ENCODE assay signal across 5 worm cellular contexts in genomic region chrIII:7659440-7659839, ce11.
TF ChIP-seq lines count a peak whose summit lies in the region.

No protein-coding gene starts in this region.

TF ChIP-seq in whole organism, L1 larva, 84 proteins besides CTCF, POLR2A, EP300 and RAD21 (continues in another document):
- TF ChIP-seq zag-1 (tag; optimal IDR thresholded peaks at IDR 0.05; lab: Kevin White, UChicago) (no peak), nhr-19 (GFP tag; conservative IDR thresholded peaks at IDR 0.05; lab: Robert Waterston, UW) (peak; percentile 25; the same call in 1 of the 2 replicates), lin-39 (tag; optimal IDR thresholded peaks at IDR 0.05; lab: Kevin White, UChicago) (no peak), aha-1 (tag; optimal IDR thresholded peaks at IDR 0.05; lab: Kevin White, UChicago) (no peak), lin-35 (GFP tag; optimal IDR thresholded peaks at IDR 0.05; lab: Kevin White, UChicago) (peak in 1 of 2 experiments; percentile 61), elt-3 (tag; optimal IDR thresholded peaks at IDR 0.05; lab: Kevin White, UChicago) (no peak), nhr-76 (tag; optimal IDR thresholded peaks at IDR 0.05; lab: Kevin White, UChicago) (no peak), fkh-8 (tag; optimal IDR thresholded peaks at IDR 0.05; lab: Kevin White, UChicago) (peak; percentile 75), unc-130 (tag; optimal IDR thresholded peaks at IDR 0.05; lab: Kevin White, UChicago) (peak; percentile 27), mab-9 (GFP tag; IDR thresholded peaks at IDR 0.05; lab: Robert Waterston, UW) (no peak), ztf-11 (tag; optimal IDR thresholded peaks at IDR 0.05; lab: Kevin White, UChicago) (peak in 1 of 2 experiments; percentile 28), rnt-1 (tag; optimal IDR thresholded peaks at IDR 0.05; lab: Kevin White, UChicago) (peak; percentile 61), mef-2 (tag; optimal IDR thresholded peaks at IDR 0.05; lab: Kevin White, UChicago) (no peak), nhr-85 (tag; lab: Kevin White, UChicago) (no peak), hlh-17 (GFP tag; optimal IDR thresholded peaks at IDR 0.05; lab: Kevin White, UChicago; ENCODE audit: borderline replicate concordance) (no peak), nhr-77 (tag; optimal IDR thresholded peaks at IDR 0.05; lab: Kevin White, UChicago) (no peak), ceh-8 (GFP tag; optimal IDR thresholded peaks at IDR 0.05; lab: Kevin White, UChicago) (peak; percentile 38), nhr-20 (tag; optimal IDR thresholded peaks at IDR 0.05; lab: Kevin White, UChicago) (peak; percentile 14)

TF ChIP-seq in whole organism, L3 larva, 47 proteins besides CTCF, POLR2A, EP300 and RAD21:
- TF ChIP-seq mdl-1 (tag; optimal IDR thresholded peaks at IDR 0.05; lab: Kevin White, UChicago) (no peak), ztf-11 (tag; optimal IDR thresholded peaks at IDR 0.05; lab: Kevin White, UChicago) (no peak), lin-15B (tag; optimal IDR thresholded peaks at IDR 0.05; lab: Kevin White, UChicago) (peak; percentile 19), egl-5 (tag; optimal IDR thresholded peaks at IDR 0.05; lab: Kevin White, UChicago) (peak; percentile 53), unc-62 (GFP tag; optimal IDR thresholded peaks at IDR 0.05; lab: Kevin White, UChicago) (peak; percentile 15), lin-39 (tag; optimal IDR thresholded peaks at IDR 0.05; lab: Kevin White, UChicago) (peak; percentile 92), fkh-10 (GFP tag; optimal IDR thresholded peaks at IDR 0.05; lab: Kevin White, UChicago) (no peak), snpc-4 (tag; optimal IDR thresholded peaks at IDR 0.05; lab: Kevin White, UChicago) (peak; percentile 69), nfya-1 (tag; optimal IDR thresholded peaks at IDR 0.05; lab: Kevin White, UChicago; ENCODE audit: insufficient read depth) (peak; percentile 71), nhr-11 (tag; optimal IDR thresholded peaks at IDR 0.05; lab: Kevin White, UChicago) (no peak), ceh-9 (tag; optimal IDR thresholded peaks at IDR 0.05; lab: Kevin White, UChicago) (no peak), hmg-11 (tag; optimal IDR thresholded peaks at IDR 0.05; lab: Kevin White, UChicago) (peak; percentile 69), lsy-12 (tag; optimal IDR thresholded peaks at IDR 0.05; lab: Kevin White, UChicago) (no peak)
TF ChIP-seq in whole organism, L3 larva: peak in this region for 7.

TF ChIP-seq in whole organism, early embryonic, 17 proteins besides CTCF, POLR2A, EP300 and RAD21:
- TF ChIP-seq ets-7 (tag; optimal IDR thresholded peaks at IDR 0.05; lab: Kevin White, UChicago) (no peak), hmg-4 (GFP tag; optimal IDR thresholded peaks at IDR 0.05; lab: Kevin White, UChicago) (peak; percentile 86), F13C5.2 (tag; optimal IDR thresholded peaks at IDR 0.05; lab: Kevin White, UChicago) (peak; percentile 73), tbx-11 (GFP tag; IDR thresholded peaks at IDR 0.05; lab: Robert Waterston, UW) (peak; percentile 45; the same call in 1 of the 2 replicates), aly-1 (tag; optimal IDR thresholded peaks at IDR 0.05; lab: Kevin White, UChicago) (peak; percentile 66), ama-1 (optimal IDR thresholded peaks at IDR 0.05; lab: Kevin White, UChicago) (no peak), tra-4 (tag; optimal IDR thresholded peaks at IDR 0.05; lab: Kevin White, UChicago) (no peak), sea-1 (GFP tag; conservative IDR thresholded peaks at IDR 0.05; lab: Robert Waterston, UW) (peak; percentile 42; the same call in 1 of the 2 replicates), flt-1 (GFP tag; IDR thresholded peaks at IDR 0.05; lab: Robert Waterston, UW) (no peak), B0310.2 (tag; optimal IDR thresholded peaks at IDR 0.05; lab: Kevin White, UChicago) (peak; percentile 58)

TF ChIP-seq in whole organism, midembryonic, 9 proteins besides CTCF, POLR2A, EP300 and RAD21:
- no peak for TF ChIP-seq cog-1 (tag; optimal IDR thresholded peaks at IDR 0.05; lab: Kevin White, UChicago)
- no peak for TF ChIP-seq ztf-29 (GFP tag; IDR thresholded peaks at IDR 0.05; lab: Robert Waterston, UW)
- 0 out of 2 replicates have a peak, but pooled peaks have one; percentile 63 for TF ChIP-seq tab-1 (GFP tag; IDR thresholded peaks at IDR 0.05; lab: Robert Waterston, UW)
- TF ChIP-seq ztf-23 (GFP tag; IDR thresholded peaks at IDR 0.05; lab: Robert Waterston, UW): no peak
- peak; percentile 83 for TF ChIP-seq flt-1 (GFP tag; IDR thresholded peaks at IDR 0.05; lab: Robert Waterston, UW)
- TF ChIP-seq med-1 (GFP tag; optimal IDR thresholded peaks at IDR 0.05; lab: Kevin White, UChicago; ENCODE audit: insufficient read depth): no peak
- no peak for TF ChIP-seq klf-2 (GFP tag; conservative IDR thresholded peaks at IDR 0.05; lab: Robert Waterston, UW)
- TF ChIP-seq ref-1 (GFP tag; conservative IDR thresholded peaks at IDR 0.05; lab: Robert Waterston, UW): no peak
- TF ChIP-seq T22C8.4 (GFP tag; IDR thresholded peaks at IDR 0.05; lab: Robert Waterston, UW): no peak

TF ChIP-seq in whole organism, young adult, 124 proteins besides CTCF, POLR2A, EP300 and RAD21:
- TF ChIP-seq snpc-4 (GFP tag; optimal IDR thresholded peaks at IDR 0.05; lab: Kevin White, UChicago) (no peak), snpc-4 (tag; optimal IDR thresholded peaks at IDR 0.05; lab: Kevin White, UChicago) (no peak), tlf-1 (GFP tag; optimal IDR thresholded peaks at IDR 0.05; lab: Kevin White, UChicago) (no peak), ceh-27 (GFP tag; optimal IDR thresholded peaks at IDR 0.05; lab: Kevin White, UChicago) (peak; percentile 49), nfyb-1 (GFP tag; IDR thresholded peaks at IDR 0.05; lab: Robert Waterston, UW) (0 out of 2 replicates have a peak, but pooled peaks have one; percentile 8), hmg-1.2 (GFP tag; IDR thresholded peaks at IDR 0.05; lab: Robert Waterston, UW) (peak; percentile 48; the same call in 1 of the 2 replicates), Y79H2A.3 (GFP tag; conservative IDR thresholded peaks at IDR 0.05; lab: Robert Waterston, UW) (no peak), mcd-1 (GFP tag; IDR thresholded peaks at IDR 0.05; lab: Robert Waterston, UW) (0 out of 2 replicates have a peak, but pooled peaks have one; percentile 15), zfh-2 (GFP tag; conservative IDR thresholded peaks at IDR 0.05; lab: Robert Waterston, UW) (peak; percentile 96), attf-5 (GFP tag; optimal IDR thresholded peaks at IDR 0.05; lab: Kevin White, UChicago) (peak; percentile 25), K11D2.4 (GFP tag; IDR thresholded peaks at IDR 0.05; lab: Robert Waterston, UW) (peak; percentile 41; the same call in 1 of the 2 replicates), ztf-18 (tag; optimal IDR thresholded peaks at IDR 0.05; lab: Kevin White, UChicago) (peak; percentile 6), F55B11.4 (tag; optimal IDR thresholded peaks at IDR 0.05; lab: Kevin White, UChicago; ENCODE audit: borderline replicate concordance, insufficient read depth) (no peak), chd-7 (tag; optimal IDR thresholded peaks at IDR 0.05; lab: Kevin White, UChicago) (peak; percentile 41), die-1 (tag; optimal IDR thresholded peaks at IDR 0.05; lab: Kevin White, UChicago) (no peak), F37B4.10 (GFP tag; IDR thresholded peaks at IDR 0.05; lab: Robert Waterston, UW) (0 out of 2 replicates have a peak, but pooled peaks have one; percentile 11), ztf-26 (tag; optimal IDR thresholded peaks at IDR 0.05; lab: Kevin White, UChicago) (no peak), K12H6.12 (tag; optimal IDR thresholded peaks at IDR 0.05; lab: Kevin White, UChicago) (peak; percentile 78), unc-130 (GFP tag; optimal IDR thresholded peaks at IDR 0.05; lab: Kevin White, UChicago) (no peak), egrh-3 (GFP tag; IDR thresholded peaks at IDR 0.05; lab: Robert Waterston, UW) (peak; percentile 75; the same call in 1 of the 2 replicates), madf-10 (tag; optimal IDR thresholded peaks at IDR 0.05; lab: Kevin White, UChicago) (peak; percentile 12)
TF ChIP-seq in whole organism, young adult: peak in this region for 13.

Comparison
In these comparisons a context has a peak if more than half of its experiments do, and no peak if none do; other contexts are left out.
1. Of the 8 proteins assayed by ChIP-seq in both whole organism, young adult and whole organism, L1 larva: peak only in whole organism, young adult: none; only in whole organism, L1 larva: unc-130; in both: none; in neither: 4; mixed calls (peak in some experiments, not most) for 3.